Fruit fly (Drosophila melanogaster): ENCODE results near the gene Frq1.

Gene Frq1

DNA sequence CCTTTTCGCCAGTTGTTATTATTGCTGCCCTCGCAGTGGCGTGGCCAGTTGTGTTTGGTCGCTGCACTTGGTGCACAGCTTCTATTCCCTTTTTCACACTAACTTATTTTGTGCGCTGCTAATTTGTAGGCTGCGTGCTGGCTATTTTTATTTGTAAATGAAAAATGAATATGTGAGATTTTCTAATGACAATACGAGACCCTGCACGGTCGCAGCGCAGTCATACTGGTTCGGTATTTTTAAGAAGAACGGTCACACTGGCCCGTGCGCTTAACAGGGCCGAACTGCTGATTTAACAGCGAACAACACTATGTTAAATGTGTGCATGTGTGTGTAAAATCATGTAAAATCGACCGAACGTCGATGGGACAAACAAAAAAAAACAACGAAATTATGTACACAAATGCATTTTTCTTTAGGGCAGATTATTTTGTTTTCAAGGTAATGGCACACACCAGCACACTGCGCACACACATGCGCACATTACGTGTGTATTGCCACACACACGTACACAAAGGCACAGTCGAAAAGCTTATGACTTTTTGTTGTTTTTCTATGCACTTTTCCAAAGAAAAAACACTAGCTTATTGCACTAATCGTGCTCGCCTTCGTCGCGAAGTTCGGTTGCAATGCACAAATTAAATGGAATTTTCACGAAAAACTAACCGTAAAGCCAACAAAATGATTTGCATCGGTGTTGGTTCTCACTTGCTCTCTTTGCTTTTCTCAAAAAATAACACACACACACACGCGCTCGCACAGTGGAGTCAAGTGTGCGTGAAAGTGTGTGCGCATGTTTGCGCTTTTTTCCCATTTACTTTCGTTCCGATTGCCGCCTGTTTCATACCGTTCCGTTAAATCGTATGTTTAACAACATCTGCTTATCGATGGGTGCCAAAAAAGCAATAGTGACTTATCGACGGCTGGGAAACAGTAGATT is 18.0 kb upstream of the Frq1 start, which contains the start of gene ari-1 (continued):
- TF ChIP-seq CG4707 (GFP tag; optimal IDR thresholded peaks at IDR 0.05) (peak; percentile 95), H15 (GFP tag; IDR thresholded peaks at IDR 0.05) (no peak), CG4328 (GFP tag; optimal IDR thresholded peaks at IDR 0.05) (no peak), org-1 (GFP tag; optimal IDR thresholded peaks at IDR 0.05) (no peak), ttk (GFP tag; IDR thresholded peaks at IDR 0.05) (no peak), unpg (GFP tag; optimal IDR thresholded peaks at IDR 0.05) (no peak), Elba2 (GFP tag; optimal IDR thresholded peaks at IDR 0.05) (no peak), CG10267 (tag; optimal IDR thresholded peaks at IDR 0.05) (peak; percentile 40), twi (tag; optimal IDR thresholded peaks at IDR 0.05) (no peak), Gsc (GFP tag; IDR thresholded peaks at IDR 0.05) (no peak), CG17186 (GFP tag; optimal IDR thresholded peaks at IDR 0.05) (peak; percentile 98), E2f2 (GFP tag; IDR thresholded peaks at IDR 0.05) (peak; percentile 18; the same call in 1 of the 2 replicates), CG42726 (GFP tag; IDR thresholded peaks at IDR 0.05; ENCODE audit: partially characterized antibody) (0 out of 2 replicates have a peak, but pooled peaks have one; percentile 19), cas (GFP tag; IDR thresholded peaks at IDR 0.05) (no peak), insv (GFP tag; optimal IDR thresholded peaks at IDR 0.05) (no peak), Tbp (GFP tag; optimal IDR thresholded peaks at IDR 0.05) (no peak), CG34224 (GFP tag; IDR thresholded peaks at IDR 0.05; ENCODE audit: partially characterized antibody) (no peak), tna (GFP tag; IDR thresholded peaks at IDR 0.05; ENCODE audit: partially characterized antibody) (peak; percentile 47), CG13624 (GFP tag; optimal IDR thresholded peaks at IDR 0.05) (peak; percentile 61), CG11247 (GFP tag; IDR thresholded peaks at IDR 0.05) (no peak), cg (GFP tag; optimal IDR thresholded peaks at IDR 0.05) (peak; percentile 97), Fer1 (GFP tag; optimal IDR thresholded peaks at IDR 0.05) (peak; percentile 1), trh (GFP tag; optimal IDR thresholded peaks at IDR 0.05) (no peak), CG9609 (GFP tag; optimal IDR thresholded peaks at IDR 0.05) (no peak), Sox100B (GFP tag; optimal IDR thresholded peaks at IDR 0.05) (no peak), CG33213 (GFP tag; optimal IDR thresholded peaks at IDR 0.05) (peak; percentile 41), CG8290 (GFP tag; optimal IDR thresholded peaks at IDR 0.05) (no peak), CG8290 (tag; optimal IDR thresholded peaks at IDR 0.05) (peak in 1 of 2 experiments; percentile 52), grn (GFP tag; optimal IDR thresholded peaks at IDR 0.05) (no peak), MBD-R2 (GFP tag; IDR thresholded peaks at IDR 0.05) (peak; percentile 35; the same call in 1 of the 2 replicates), CG11398 (GFP tag; optimal IDR thresholded peaks at IDR 0.05) (no peak), crp (GFP tag; optimal IDR thresholded peaks at IDR 0.05) (peak in 1 of 2 experiments; percentile 82), Mad (GFP tag; optimal IDR thresholded peaks at IDR 0.05) (no peak), Gug (GFP tag; IDR thresholded peaks at IDR 0.05) (peak; percentile 5; the same call in 1 of the 4 replicates), CG14667 (GFP tag; IDR thresholded peaks at IDR 0.05) (no peak), sna (GFP tag; IDR thresholded peaks at IDR 0.05; ENCODE audit: partially characterized antibody) (no peak), Lpt (GFP tag; optimal IDR thresholded peaks at IDR 0.05) (no peak), Max (GFP tag; optimal IDR thresholded peaks at IDR 0.05) (no peak), Nf-YA (GFP tag; IDR thresholded peaks at IDR 0.05) (no peak), Oli (tag; optimal IDR thresholded peaks at IDR 0.05) (no peak), ftz-f1 (GFP tag; optimal IDR thresholded peaks at IDR 0.05) (peak; percentile 21), CG12659 (GFP tag; optimal IDR thresholded peaks at IDR 0.05) (peak; percentile 31), hth (optimal IDR thresholded peaks at IDR 0.05) (no peak), CHES-1-like (GFP tag; optimal IDR thresholded peaks at IDR 0.05) (no peak), btn (GFP tag; optimal IDR thresholded peaks at IDR 0.05) (no peak), maf-S (GFP tag; optimal IDR thresholded peaks at IDR 0.05) (no peak), Abd-B (GFP tag; optimal IDR thresholded peaks at IDR 0.05) (no peak), Bgb (GFP tag; IDR thresholded peaks at IDR 0.05; ENCODE audit: partially characterized antibody) (peak; percentile 60; the same call in 1 of the 2 replicates), CG4730 (GFP tag; IDR thresholded peaks at IDR 0.05) (no peak)

All from whole organism, embryonic.